Fruit fly (Drosophila melanogaster): Measurements from ENCODE around the gene ATP6AP2.

The ATP6AP2 gene

dm6 chr3R:9237268-9238091, 23.0 kb upstream of the ATP6AP2 start, which contains the start of gene pum (continued):
- TF ChIP-seq Lpt (GFP tag; optimal IDR thresholded peaks at IDR 0.05) (no peak), Eip78C (GFP tag) (peak; percentile 62), lz (GFP tag; optimal IDR thresholded peaks at IDR 0.05) (no peak), ss (GFP tag; optimal IDR thresholded peaks at IDR 0.05) (peak; percentile 77 to 78), CG10669 (GFP tag; optimal IDR thresholded peaks at IDR 0.05) (no peak), CG3919 (GFP tag; optimal IDR thresholded peaks at IDR 0.05) (no peak), CG8119 (GFP tag; IDR thresholded peaks at IDR 0.05) (peak; percentile 70), CG6163 (GFP tag; IDR thresholded peaks at IDR 0.05) (peak; percentile 18; the same call in 2 of the 3 replicates), Sox102F (GFP tag; optimal IDR thresholded peaks at IDR 0.05) (peak; percentile 5), CG31627 (GFP tag; optimal IDR thresholded peaks at IDR 0.05) (no peak), pdm3 (GFP tag; optimal IDR thresholded peaks at IDR 0.05) (no peak), svp (GFP tag) (peak; percentile 32), Met (GFP tag; optimal IDR thresholded peaks at IDR 0.05) (no peak), dsx (GFP tag; optimal IDR thresholded peaks at IDR 0.05; ENCODE audit: poor library complexity, severe bottlenecking) (peak; percentile 10), achi (GFP tag; optimal IDR thresholded peaks at IDR 0.05) (no peak), CG3032 (tag; optimal IDR thresholded peaks at IDR 0.05) (peak; percentile 47), CG6276 (GFP tag; optimal IDR thresholded peaks at IDR 0.05) (peak; percentile 46), Ets96B (tag; optimal IDR thresholded peaks at IDR 0.05) (peak; percentile 25), CG10631 (GFP tag; optimal IDR thresholded peaks at IDR 0.05) (no peak), Eip75B (GFP tag; optimal IDR thresholded peaks at IDR 0.05) (no peak), CG9139 (GFP tag; optimal IDR thresholded peaks at IDR 0.05) (peak; percentile 45), CG6792 (GFP tag; optimal IDR thresholded peaks at IDR 0.05) (no peak)

- TF ChIP-seq CG10669 (GFP tag; optimal IDR thresholded peaks at IDR 0.05): no peak
- no peak for TF ChIP-seq CG16779 (tag; optimal IDR thresholded peaks at IDR 0.05)
- no peak for TF ChIP-seq Met (GFP tag; optimal IDR thresholded peaks at IDR 0.05)
- TF ChIP-seq ss (GFP tag; optimal IDR thresholded peaks at IDR 0.05): peak; percentile 40 to 44
- no peak for TF ChIP-seq cyc (GFP tag; optimal IDR thresholded peaks at IDR 0.05)
- TF ChIP-seq CG6276 (GFP tag; optimal IDR thresholded peaks at IDR 0.05): no peak
- TF ChIP-seq fd59A (GFP tag; optimal IDR thresholded peaks at IDR 0.05): no peak
- peak; percentile 45 for TF ChIP-seq fkh (GFP tag; optimal IDR thresholded peaks at IDR 0.05)
- TF ChIP-seq topi (GFP tag; optimal IDR thresholded peaks at IDR 0.05): no peak
- TF ChIP-seq Gug (GFP tag; IDR thresholded peaks at IDR 0.05): no peak
- TF ChIP-seq CG6808 (GFP tag; optimal IDR thresholded peaks at IDR 0.05): no peak
- TF ChIP-seq CG3919 (GFP tag; optimal IDR thresholded peaks at IDR 0.05): no peak
- TF ChIP-seq Eip78C (GFP tag): peak; percentile 70
- no peak for TF ChIP-seq Eip75B (GFP tag; optimal IDR thresholded peaks at IDR 0.05)
- peak; percentile 17 for TF ChIP-seq CG3032 (tag; optimal IDR thresholded peaks at IDR 0.05)
- TF ChIP-seq Hr4 (GFP tag; optimal IDR thresholded peaks at IDR 0.05): no peak
- peak; percentile 32 for TF ChIP-seq esn (GFP tag; optimal IDR thresholded peaks at IDR 0.05)
- peak; percentile 34 for TF ChIP-seq Sox14 (GFP tag; optimal IDR thresholded peaks at IDR 0.05)
- TF ChIP-seq achi (GFP tag; optimal IDR thresholded peaks at IDR 0.05): no peak
- peak; percentile 27 for TF ChIP-seq dsx (GFP tag; optimal IDR thresholded peaks at IDR 0.05; ENCODE audit: poor library complexity, severe bottlenecking)
- TF ChIP-seq CG8119 (GFP tag; IDR thresholded peaks at IDR 0.05): no peak
- no peak for TF ChIP-seq Sox102F (GFP tag; optimal IDR thresholded peaks at IDR 0.05)
- TF ChIP-seq CG6792 (GFP tag; optimal IDR thresholded peaks at IDR 0.05): no peak
- no peak for TF ChIP-seq OdsH (GFP tag; optimal IDR thresholded peaks at IDR 0.05)
These were observed 20.5 kb upstream of the ATP6AP2 start for dm6 chr3R:9239941-9240400.

dm6 chr3R:9240554-9240953, 19.9 kb upstream of the ATP6AP2 start, which contains the start of gene D1:
Gene D1 (minus strand): TSS chr3R:9240654.
- TF ChIP-seq CG6163 (GFP tag; IDR thresholded peaks at IDR 0.05): no peak
- TF ChIP-seq OdsH (GFP tag; optimal IDR thresholded peaks at IDR 0.05): no peak
- no peak for TF ChIP-seq fkh (GFP tag; optimal IDR thresholded peaks at IDR 0.05)
- TF ChIP-seq CG10631 (GFP tag; optimal IDR thresholded peaks at IDR 0.05): no peak
- TF ChIP-seq CG3919 (GFP tag; optimal IDR thresholded peaks at IDR 0.05): no peak
- TF ChIP-seq CG6808 (GFP tag; optimal IDR thresholded peaks at IDR 0.05): no peak
- no peak for TF ChIP-seq Hr38 (GFP tag; optimal IDR thresholded peaks at IDR 0.05)
- no peak for TF ChIP-seq CG11294 (GFP tag; IDR thresholded peaks at IDR 0.05)
- TF ChIP-seq CG8319 (GFP tag; optimal IDR thresholded peaks at IDR 0.05): no peak
- no peak for TF ChIP-seq achi (GFP tag; optimal IDR thresholded peaks at IDR 0.05)

Measured in whole organism, prepupa.